Worm (Caenorhabditis elegans): Measurements from ENCODE around the gene C47D12.4.

DNA sequence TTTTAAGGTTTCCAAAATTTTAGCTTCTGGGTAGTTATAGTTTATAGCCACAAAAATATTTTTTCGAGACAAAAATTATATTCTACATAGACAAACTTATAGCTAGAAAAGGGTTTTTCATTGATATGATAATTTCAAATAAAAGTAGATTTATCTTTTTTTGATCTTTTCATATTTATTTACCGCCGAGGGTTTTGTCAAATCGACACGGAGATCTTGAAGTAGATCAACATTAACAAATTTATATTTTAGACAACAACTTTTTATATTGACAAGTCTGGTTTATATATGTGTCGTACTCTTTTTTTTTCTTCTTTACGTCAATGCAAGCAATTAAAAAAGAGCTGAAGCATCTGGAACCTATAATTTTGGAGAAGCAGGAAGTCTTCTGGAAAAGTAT lies 22.7 kb upstream of the C47D12.4 start:
- TF ChIP-seq ztf-29 (GFP tag; IDR thresholded peaks at IDR 0.05) (no peak), ztf-23 (GFP tag; IDR thresholded peaks at IDR 0.05) (no peak), cog-1 (tag; optimal IDR thresholded peaks at IDR 0.05) (no peak), ref-1 (GFP tag; conservative IDR thresholded peaks at IDR 0.05) (no peak), klf-2 (GFP tag; conservative IDR thresholded peaks at IDR 0.05) (no peak), T22C8.4 (GFP tag; IDR thresholded peaks at IDR 0.05) (no peak), med-1 (GFP tag; optimal IDR thresholded peaks at IDR 0.05; ENCODE audit: insufficient read depth) (no peak), flt-1 (GFP tag; IDR thresholded peaks at IDR 0.05) (no peak), tab-1 (GFP tag; IDR thresholded peaks at IDR 0.05) (no peak)

Measured in whole organism, midembryonic.